Worm (Caenorhabditis elegans): ENCODE measurements around the gene C48B4.11.

Gene C48B4.11

DNA sequence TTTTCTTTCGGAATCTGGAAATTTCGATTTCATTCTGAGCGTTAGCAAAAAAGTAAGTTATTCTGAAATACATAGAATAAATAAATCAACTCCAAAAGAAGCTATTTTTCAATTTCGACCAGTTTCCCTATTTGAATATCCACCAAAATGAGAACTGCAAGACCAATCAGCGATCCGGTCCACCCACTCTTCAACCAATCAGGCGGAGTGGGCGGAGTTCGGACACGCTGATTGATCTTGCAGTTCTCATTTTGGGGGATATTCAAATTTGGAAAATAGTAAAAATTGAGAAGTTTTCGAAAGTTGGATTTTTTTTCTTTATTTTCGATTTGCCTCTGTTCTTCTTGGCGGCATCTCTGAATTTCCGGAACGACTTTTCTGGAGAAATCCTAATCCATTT, 5.0 kb upstream of the C48B4.11 start (continued):
- no peak for TF ChIP-seq madf-5 (GFP tag; IDR thresholded peaks at IDR 0.05)
- TF ChIP-seq duxl-1 (tag; optimal IDR thresholded peaks at IDR 0.05; ENCODE audit: poor library complexity): no peak

DNA sequence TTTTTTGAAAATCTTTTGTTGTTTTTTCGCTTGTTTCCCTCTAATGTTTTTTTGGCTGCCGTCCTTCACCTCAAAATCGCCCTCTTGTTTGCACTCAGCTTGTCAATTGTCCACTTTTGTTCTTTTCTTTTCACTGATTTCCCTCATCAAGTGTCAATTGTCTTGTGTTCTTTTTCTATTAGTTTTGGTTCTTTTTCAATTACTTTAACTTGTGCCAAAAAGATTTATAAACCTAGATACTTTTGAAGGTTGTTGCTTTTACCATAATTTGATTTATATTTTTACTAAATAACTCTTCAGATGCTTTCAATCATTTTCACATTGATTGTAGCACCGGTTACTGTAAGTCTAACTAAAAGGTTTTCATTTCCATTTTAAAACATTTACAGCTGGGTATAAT, 2.5 kb upstream of the C48B4.11 start, which contains the start of gene C48B4.13:
Gene C48B4.13, plus strand, starts transcription at position 301 of the 400 bp plus-strand sequence.
- TF ChIP-seq unc-130 (GFP tag; optimal IDR thresholded peaks at IDR 0.05): no peak

DNA sequence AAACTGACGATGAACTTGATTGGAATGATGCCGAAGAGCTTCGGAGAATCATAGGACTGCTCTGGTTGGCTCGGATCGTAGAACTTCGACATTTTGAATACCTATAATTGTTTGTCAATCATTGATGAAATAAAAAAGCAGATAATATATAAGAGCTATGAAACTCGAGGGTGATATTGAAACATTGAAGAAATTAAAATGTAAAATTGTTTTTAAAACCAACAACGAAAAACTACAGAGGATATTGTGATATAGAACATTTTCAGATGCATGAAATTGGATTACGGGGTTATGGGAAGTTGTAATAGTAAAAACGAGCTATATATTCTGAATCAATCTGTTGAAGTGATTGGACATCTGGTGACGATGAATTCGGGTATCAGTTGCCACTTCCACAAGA, 1.5 kb downstream of the C48B4.11 start, which contains the start of gene C48B4.10:
Gene C48B4.10, minus strand, starts transcription at position 101 of the 400 bp plus-strand sequence.
- TF ChIP-seq saeg-2 (GFP tag; IDR thresholded peaks at IDR 0.05) (no peak), rbr-2 (tag; optimal IDR thresholded peaks at IDR 0.05) (no peak), egl-43 (GFP tag; IDR thresholded peaks at IDR 0.05) (no peak), sdz-12 (GFP tag; optimal IDR thresholded peaks at IDR 0.05) (no peak), hlh-11 (tag; optimal IDR thresholded peaks at IDR 0.05) (no peak), mes-2 (tag; optimal IDR thresholded peaks at IDR 0.05; ENCODE audit: poor library complexity, severe bottlenecking) (no peak), nhr-41 (GFP tag; IDR thresholded peaks at IDR 0.05) (no peak), dmd-6 (GFP tag; IDR thresholded peaks at IDR 0.05) (no peak), zip-2 (tag; optimal IDR thresholded peaks at IDR 0.05) (no peak), ceh-20 (GFP tag; IDR thresholded peaks at IDR 0.05) (no peak), nhr-77 (tag; optimal IDR thresholded peaks at IDR 0.05) (no peak), pqm-1 (tag; optimal IDR thresholded peaks at IDR 0.05) (no peak), lin-29 (GFP tag; IDR thresholded peaks at IDR 0.05) (no peak), mxl-3 (GFP tag; optimal IDR thresholded peaks at IDR 0.05) (no peak), ceh-62 (tag; optimal IDR thresholded peaks at IDR 0.05) (no peak), php-3 (GFP tag; IDR thresholded peaks at IDR 0.05) (no peak)

DNA sequence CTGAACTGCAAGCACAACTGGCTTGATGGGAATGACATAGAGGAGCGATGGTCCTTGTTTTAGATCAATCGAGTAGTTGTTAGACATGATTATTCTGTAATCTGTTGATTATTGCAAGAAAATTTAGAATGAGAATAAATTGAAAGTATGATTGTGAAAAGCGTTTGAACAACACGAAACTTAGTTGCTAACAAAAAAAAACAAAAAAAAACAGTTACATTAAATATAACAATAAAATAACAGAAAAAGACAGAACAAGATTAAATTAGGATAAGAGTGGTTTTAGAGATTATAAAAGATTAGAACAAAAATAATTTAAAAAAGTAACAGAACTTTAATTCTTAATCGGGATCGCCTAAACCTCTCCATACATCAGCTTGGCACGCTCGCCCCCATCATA, 2.7 kb downstream of the C48B4.11 start, which contains the start of gene C48B4.9:
Gene C48B4.9, minus strand, starts transcription at position 101 of the 400 bp plus-strand sequence.
- no peak for TF ChIP-seq T20F7.1 (GFP tag; optimal IDR thresholded peaks at IDR 0.05)

DNA sequence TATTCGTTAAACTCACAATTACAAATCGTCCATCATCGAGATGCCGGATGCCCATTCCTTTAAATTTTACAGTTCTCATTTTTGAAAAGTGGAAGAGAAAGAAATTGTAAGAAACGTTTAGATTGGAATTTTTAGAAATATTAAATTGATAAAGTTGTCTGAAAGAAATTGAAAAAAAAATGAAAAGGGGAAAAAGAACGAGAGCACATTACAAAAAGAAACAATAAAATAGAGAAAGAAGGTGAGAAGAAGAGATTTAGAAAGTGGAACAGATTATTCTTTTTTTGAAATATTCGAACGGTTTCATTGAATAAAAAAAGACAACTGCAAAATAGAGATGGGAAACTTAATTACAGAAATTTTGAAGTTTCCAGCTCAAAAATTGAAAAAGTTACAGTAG, 4.8 kb downstream of the C48B4.11 start, which contains the start of gene C48B4.8:
Gene C48B4.8, minus strand, starts transcription at position 101 of the 400 bp plus-strand sequence.
- no peak for TF ChIP-seq D1046.2 (GFP tag; IDR thresholded peaks at IDR 0.05)

DNA sequence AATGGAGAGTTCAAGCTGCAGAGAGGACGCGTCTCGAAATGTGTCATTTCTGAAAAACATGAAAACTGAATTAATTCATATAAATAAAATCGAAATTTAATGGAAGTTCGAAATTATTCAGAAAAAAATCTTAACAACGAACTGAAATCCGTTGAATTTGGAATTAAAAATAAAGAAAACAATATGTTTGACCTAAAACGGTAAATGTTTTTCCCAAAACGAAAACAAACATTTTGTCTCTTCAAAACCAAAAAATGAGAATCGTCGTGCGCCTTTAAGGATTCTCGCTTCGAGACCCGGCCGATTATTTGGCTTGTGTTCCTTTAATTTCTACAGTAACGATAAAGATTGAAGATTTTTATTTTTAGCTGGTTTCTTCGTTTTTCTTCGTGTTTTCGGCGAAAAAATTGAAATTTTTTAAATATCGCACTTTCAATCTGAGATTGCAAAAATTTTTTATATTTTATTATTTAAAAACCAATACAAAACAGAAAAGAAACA, 6.5 kb downstream of the C48B4.11 start, which contains the start of gene C48B4.7:
Gene C48B4.7, minus strand, starts transcription at position 51 of the 501 bp plus-strand sequence.
- TF ChIP-seq dmd-9 (GFP tag; IDR thresholded peaks at IDR 0.05) (no peak), hlh-30 (tag; optimal IDR thresholded peaks at IDR 0.05; ENCODE audit: insufficient read depth) (no peak), lin-38 (GFP tag; IDR thresholded peaks at IDR 0.05) (0 out of 2 replicates have a peak, but pooled peaks have one; percentile 24)

DNA sequence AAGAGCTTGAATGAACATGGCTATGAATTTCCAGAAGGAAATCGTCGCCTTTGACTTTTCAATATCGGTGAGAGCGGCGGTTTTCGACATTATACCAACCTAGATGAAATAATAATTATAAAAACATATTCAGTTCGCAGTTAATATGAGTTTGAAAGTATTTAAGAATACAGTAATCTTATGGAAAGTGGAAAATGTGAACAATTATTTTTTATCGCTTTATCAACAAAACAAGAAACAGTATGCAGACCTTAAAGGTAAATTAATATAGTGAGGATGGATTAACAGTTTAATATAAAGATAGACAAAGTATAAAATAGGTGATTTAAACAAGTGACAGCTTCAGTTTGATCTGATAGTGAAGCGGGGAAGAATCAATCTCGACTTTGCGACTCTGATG, 7.5 kb downstream of the C48B4.11 start, which contains the start of gene C48B4.6:
Gene C48B4.6, minus strand, starts transcription at position 101 of the 400 bp plus-strand sequence.
- no peak for TF ChIP-seq ctbp-1 (GFP tag; IDR thresholded peaks at IDR 0.05)
- TF ChIP-seq Y5F2A.4 (GFP tag; optimal IDR thresholded peaks at IDR 0.05): no peak
- no peak for TF ChIP-seq dmd-8 (GFP tag; IDR thresholded peaks at IDR 0.05)
- TF ChIP-seq snpc-4 (tag; optimal IDR thresholded peaks at IDR 0.05): no peak
- no peak for TF ChIP-seq daf-16 (GFP tag; optimal IDR thresholded peaks at IDR 0.05)
- no peak for TF ChIP-seq daf-16 (tag; optimal IDR thresholded peaks at IDR 0.05)
- no peak for TF ChIP-seq lir-3 (tag; optimal IDR thresholded peaks at IDR 0.05)
- no peak for TF ChIP-seq jun-1 (tag; optimal IDR thresholded peaks at IDR 0.05)
- TF ChIP-seq unc-39 (tag; optimal IDR thresholded peaks at IDR 0.05): no peak
- TF ChIP-seq daf-8 (GFP tag; IDR thresholded peaks at IDR 0.05): no peak
- no peak for TF ChIP-seq mdt-29 (GFP tag; IDR thresholded peaks at IDR 0.05)
- no peak for TF ChIP-seq mes-2 (tag; optimal IDR thresholded peaks at IDR 0.05; ENCODE audit: poor library complexity, severe bottlenecking)
- TF ChIP-seq Y48G9A.11 (GFP tag; IDR thresholded peaks at IDR 0.05): no peak
- no peak for TF ChIP-seq pqm-1 (tag; optimal IDR thresholded peaks at IDR 0.05)
- TF ChIP-seq nhr-25 (tag; optimal IDR thresholded peaks at IDR 0.05; ENCODE audit: borderline replicate concordance, insufficient read depth): no peak
- no peak for TF ChIP-seq lin-13 (GFP tag; optimal IDR thresholded peaks at IDR 0.05)
- TF ChIP-seq ZK546.5 (tag; optimal IDR thresholded peaks at IDR 0.05): no peak
- no peak for TF ChIP-seq nhr-111 (GFP tag; optimal IDR thresholded peaks at IDR 0.05)

Data from whole organism, L4 larva.